Fruit fly (Drosophila melanogaster): Measurements from ENCODE around the gene boss.
A peak's percentile ranks its signal among the peaks of the same experiment; 100 is the strongest.

Gene boss

dm6 chr3R:26011542-26011941 is 49.7 kb downstream of the boss start (continued):
- TF ChIP-seq CG1792 (GFP tag; optimal IDR thresholded peaks at IDR 0.05) (no peak), Max (GFP tag; optimal IDR thresholded peaks at IDR 0.05) (no peak), Opbp (GFP tag; IDR thresholded peaks at IDR 0.05; ENCODE audit: partially characterized antibody) (no peak), CG17359 (tag; optimal IDR thresholded peaks at IDR 0.05) (peak; percentile 43), grau (tag; optimal IDR thresholded peaks at IDR 0.05) (peak; percentile 5), toy (GFP tag; IDR thresholded peaks at IDR 0.05) (no peak), aop (GFP tag; IDR thresholded peaks at IDR 0.05) (no peak), ac (GFP tag; optimal IDR thresholded peaks at IDR 0.05) (peak; percentile 72), CG31441 (GFP tag; IDR thresholded peaks at IDR 0.05) (no peak), ro (GFP tag; IDR thresholded peaks at IDR 0.05) (no peak), Drgx (GFP tag; IDR thresholded peaks at IDR 0.05) (no peak), CG4424 (GFP tag; optimal IDR thresholded peaks at IDR 0.05) (no peak), tup (GFP tag; optimal IDR thresholded peaks at IDR 0.05) (no peak), CG8478 (optimal IDR thresholded peaks at IDR 0.05) (no peak), CG7357 (GFP tag; IDR thresholded peaks at IDR 0.05) (no peak), CG10462 (GFP tag; optimal IDR thresholded peaks at IDR 0.05) (no peak), ci (GFP tag; IDR thresholded peaks at IDR 0.05) (peak; percentile 69; the same call in 2 of the 3 replicates), Elba2 (GFP tag; optimal IDR thresholded peaks at IDR 0.05) (no peak), CG3838 (GFP tag; optimal IDR thresholded peaks at IDR 0.05) (no peak), Mes4 (GFP tag; optimal IDR thresholded peaks at IDR 0.05) (no peak), gcm (GFP tag; optimal IDR thresholded peaks at IDR 0.05) (peak; percentile 52), CG4328 (GFP tag; optimal IDR thresholded peaks at IDR 0.05) (no peak), CG8924 (tag; optimal IDR thresholded peaks at IDR 0.05) (peak; percentile 61), CG9727 (GFP tag; optimal IDR thresholded peaks at IDR 0.05) (peak; percentile 54), CG8388 (GFP tag; optimal IDR thresholded peaks at IDR 0.05) (no peak), CoRest (tag; optimal IDR thresholded peaks at IDR 0.05) (peak; percentile 17), CG16813 (GFP tag; IDR thresholded peaks at IDR 0.05; ENCODE audit: partially characterized antibody) (no peak), prd (optimal IDR thresholded peaks at IDR 0.05) (no peak), prd (GFP tag; IDR thresholded peaks at IDR 0.05) (no peak), gsb-n (tag; optimal IDR thresholded peaks at IDR 0.05) (peak; percentile 49), bsh (GFP tag; optimal IDR thresholded peaks at IDR 0.05) (peak in 1 of 2 experiments; percentile 48), ems (GFP tag; optimal IDR thresholded peaks at IDR 0.05) (no peak), C15 (GFP tag; IDR thresholded peaks at IDR 0.05) (no peak), CG17829 (tag; optimal IDR thresholded peaks at IDR 0.05) (no peak), wek (GFP tag; optimal IDR thresholded peaks at IDR 0.05) (peak; percentile 62), al (GFP tag; IDR thresholded peaks at IDR 0.05) (no peak), pzg (GFP tag; optimal IDR thresholded peaks at IDR 0.05) (no peak), CG8944 (GFP tag; optimal IDR thresholded peaks at IDR 0.05) (no peak), CG16779 (GFP tag; IDR thresholded peaks at IDR 0.05) (no peak), CG5953 (GFP tag; IDR thresholded peaks at IDR 0.05) (no peak), CG17361 (GFP tag; IDR thresholded peaks at IDR 0.05) (no peak), Ets97D (GFP tag; optimal IDR thresholded peaks at IDR 0.05) (no peak), YL-1 (GFP tag; optimal IDR thresholded peaks at IDR 0.05) (peak; percentile 35), CG3407 (GFP tag; optimal IDR thresholded peaks at IDR 0.05) (peak; percentile 47), seq (GFP tag; IDR thresholded peaks at IDR 0.05) (no peak), Atf6 (GFP tag; IDR thresholded peaks at IDR 0.05) (no peak), CG15514 (GFP tag; optimal IDR thresholded peaks at IDR 0.05) (peak; percentile 1), Mad (GFP tag; optimal IDR thresholded peaks at IDR 0.05) (no peak), dmrt11E (tag; optimal IDR thresholded peaks at IDR 0.05) (peak; percentile 66), CG30020 (tag; optimal IDR thresholded peaks at IDR 0.05) (no peak), CG17912 (GFP tag; optimal IDR thresholded peaks at IDR 0.05) (peak; percentile 15), tx (GFP tag; optimal IDR thresholded peaks at IDR 0.05) (no peak), CG33213 (GFP tag; optimal IDR thresholded peaks at IDR 0.05) (peak; percentile 32)
